Worm (Caenorhabditis elegans): Measurements from ENCODE around the gene ncs-1.

ncs-1 gene

DNA sequence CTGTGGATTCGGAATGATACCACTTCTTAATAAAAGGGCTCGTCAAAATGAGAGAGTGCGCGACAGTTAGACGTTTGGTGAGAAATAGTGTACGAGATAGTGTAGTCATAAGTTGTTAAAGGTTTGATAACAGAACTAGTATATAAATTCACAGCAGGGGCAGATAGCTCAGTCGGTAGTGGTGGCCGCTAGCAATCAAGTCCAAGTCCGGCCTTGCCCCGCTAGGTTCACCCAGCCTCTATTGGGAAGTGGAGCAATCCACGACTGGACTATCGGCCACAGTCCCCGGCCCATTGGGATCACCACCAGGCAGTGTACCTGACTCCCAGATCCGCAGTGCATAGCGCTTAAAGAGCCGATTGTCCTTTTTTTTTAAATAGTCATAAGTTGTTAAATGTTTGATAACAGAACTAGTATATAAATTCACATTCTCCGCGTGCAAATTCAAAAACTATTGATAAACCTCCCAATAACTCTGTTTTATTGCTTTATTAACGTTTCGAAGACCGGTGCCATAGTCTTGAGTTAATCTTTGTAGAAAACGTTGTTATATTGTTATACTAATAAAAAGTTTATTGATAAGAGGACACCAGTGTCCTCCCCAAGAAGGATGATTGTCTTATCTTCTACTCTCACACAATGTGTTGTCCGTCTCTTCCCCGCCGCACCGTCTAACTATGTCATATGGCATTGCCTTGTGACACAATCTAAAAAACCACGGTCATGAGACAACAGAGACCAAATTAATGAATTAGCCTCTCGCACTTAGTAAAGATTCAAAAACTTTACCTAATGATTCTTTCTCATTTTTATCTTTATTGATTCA, 47.8 kb upstream of the ncs-1 start (continued):
- no peak for TF ChIP-seq madf-6 (GFP tag; IDR thresholded peaks at IDR 0.05)
- peak; percentile 37 for TF ChIP-seq atf-7 (tag; optimal IDR thresholded peaks at IDR 0.05)
- no peak for TF ChIP-seq unc-62 (GFP tag; optimal IDR thresholded peaks at IDR 0.05)
- TF ChIP-seq ceh-91 (GFP tag; IDR thresholded peaks at IDR 0.05), result no peak
- no peak for TF ChIP-seq mes-4 (tag; optimal IDR thresholded peaks at IDR 0.05)
- peak; percentile 55 for TF ChIP-seq lin-40 (tag; optimal IDR thresholded peaks at IDR 0.05)
- peak; percentile 29; the same call in 1 of the 2 replicates for TF ChIP-seq hmg-1.2 (GFP tag; IDR thresholded peaks at IDR 0.05)
- no peak for TF ChIP-seq attf-3 (GFP tag; conservative IDR thresholded peaks at IDR 0.05)
- TF ChIP-seq attf-5 (GFP tag; optimal IDR thresholded peaks at IDR 0.05), result no peak
- no peak for TF ChIP-seq ceh-58 (GFP tag; IDR thresholded peaks at IDR 0.05)

DNA sequence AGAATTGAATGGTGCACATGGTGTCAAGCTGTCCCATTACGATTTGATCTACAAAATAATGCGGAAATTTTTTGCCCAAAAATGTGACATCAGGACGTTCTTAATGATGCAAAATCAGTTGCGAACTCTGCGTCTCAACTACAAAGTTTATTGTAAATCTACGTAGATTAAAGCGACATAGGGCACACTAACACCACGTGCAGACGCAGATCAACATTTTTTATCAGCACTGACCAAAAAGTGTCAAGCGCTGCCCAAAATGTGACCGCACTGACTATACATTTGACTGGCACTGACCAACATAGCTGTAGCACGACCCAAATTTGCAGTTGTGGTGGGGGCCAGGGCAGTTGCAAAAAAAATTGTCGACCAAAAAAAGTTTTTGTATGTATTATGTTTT, 46.4 kb upstream of the ncs-1 start:
- no peak for TF ChIP-seq unc-62 (GFP tag; optimal IDR thresholded peaks at IDR 0.05)
- peak; percentile 48 for TF ChIP-seq nhr-80 (tag; optimal IDR thresholded peaks at IDR 0.05)
- 0 out of 2 replicates have a peak, but pooled peaks have one; percentile 22 for TF ChIP-seq ceh-58 (GFP tag; IDR thresholded peaks at IDR 0.05)

DNA sequence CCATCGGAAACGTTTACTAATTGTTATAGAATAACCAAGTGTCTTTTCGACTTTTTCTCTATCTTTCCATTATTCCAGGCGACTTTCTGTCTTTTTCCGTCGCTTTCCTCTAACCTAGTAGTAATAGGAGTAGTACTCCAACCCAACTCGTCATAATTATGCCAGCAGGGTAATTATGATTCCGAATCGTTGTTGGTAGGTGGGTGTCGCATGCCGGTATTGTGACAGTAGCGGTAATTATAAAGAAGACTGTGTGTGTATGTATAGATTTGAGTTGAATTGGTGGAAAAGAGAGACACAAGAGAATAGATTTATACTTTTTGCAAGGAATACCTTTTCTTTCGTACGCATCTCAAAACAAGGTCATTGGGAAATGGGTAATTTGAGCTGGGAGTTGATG, 42.0 kb upstream of the ncs-1 start:
- no peak for TF ChIP-seq attf-3 (GFP tag; conservative IDR thresholded peaks at IDR 0.05)
- no peak for TF ChIP-seq nhr-179 (tag; optimal IDR thresholded peaks at IDR 0.05)
- no peak for TF ChIP-seq nhr-90 (tag; optimal IDR thresholded peaks at IDR 0.05)
- TF ChIP-seq unc-62 (GFP tag; optimal IDR thresholded peaks at IDR 0.05), result no peak
- TF ChIP-seq hrde-1 (tag; optimal IDR thresholded peaks at IDR 0.05; ENCODE audit: borderline replicate concordance), result no peak
- TF ChIP-seq F22D6.2 (tag; optimal IDR thresholded peaks at IDR 0.05), result no peak
- TF ChIP-seq Y79H2A.3 (GFP tag; conservative IDR thresholded peaks at IDR 0.05), result no peak
- no peak for TF ChIP-seq nhr-27 (tag; optimal IDR thresholded peaks at IDR 0.05)
- no peak for TF ChIP-seq F39B2.1 (GFP tag; IDR thresholded peaks at IDR 0.05)
- TF ChIP-seq madf-8 (GFP tag; conservative IDR thresholded peaks at IDR 0.05), result no peak
- TF ChIP-seq ZK185.1 (tag; optimal IDR thresholded peaks at IDR 0.05; ENCODE audit: poor library complexity, severe bottlenecking), result no peak
- TF ChIP-seq F57C9.4 (tag; optimal IDR thresholded peaks at IDR 0.05), result no peak
- TF ChIP-seq ets-4 (GFP tag; optimal IDR thresholded peaks at IDR 0.05), result no peak
- no peak for TF ChIP-seq akir-1 (GFP tag; optimal IDR thresholded peaks at IDR 0.05)
- no peak for TF ChIP-seq let-526 (GFP tag; IDR thresholded peaks at IDR 0.05)
- TF ChIP-seq lin-54 (GFP tag; optimal IDR thresholded peaks at IDR 0.05), result no peak
- no peak for TF ChIP-seq sdz-38 (tag; optimal IDR thresholded peaks at IDR 0.05)

DNA sequence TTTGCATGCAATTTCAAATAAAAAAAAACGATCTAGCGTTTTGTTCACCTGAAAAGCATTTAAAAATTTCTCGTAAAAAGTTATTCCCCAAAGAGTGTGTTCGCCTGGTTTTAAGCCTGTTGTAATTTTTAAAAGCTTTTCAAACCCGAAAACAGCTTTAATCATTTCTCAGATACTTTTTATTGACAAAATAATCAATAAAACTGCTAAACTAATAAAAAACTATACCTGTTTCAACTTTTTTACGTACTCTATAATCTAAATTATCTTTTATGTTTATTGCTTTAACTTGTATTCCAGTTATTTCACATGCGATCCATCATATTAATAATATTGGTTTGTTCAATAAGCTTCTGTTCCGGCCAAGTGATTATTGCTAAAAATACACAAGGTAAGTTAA, 41.0 kb upstream of the ncs-1 start, which contains the start of gene cutl-21:
Gene cutl-21 (plus strand): TSS at position 301 of the 400 bp plus-strand sequence.
- TF ChIP-seq zfh-2 (GFP tag; conservative IDR thresholded peaks at IDR 0.05) (no peak), sea-2 (GFP tag; IDR thresholded peaks at IDR 0.05) (no peak), mcd-1 (GFP tag; IDR thresholded peaks at IDR 0.05) (no peak), F57C9.4 (tag; optimal IDR thresholded peaks at IDR 0.05) (no peak), K12H6.12 (tag; optimal IDR thresholded peaks at IDR 0.05) (no peak), Y79H2A.3 (GFP tag; conservative IDR thresholded peaks at IDR 0.05) (no peak), madf-6 (GFP tag; IDR thresholded peaks at IDR 0.05) (no peak), nhr-179 (tag; optimal IDR thresholded peaks at IDR 0.05) (no peak), ekl-4 (GFP tag; IDR thresholded peaks at IDR 0.05) (no peak)

DNA sequence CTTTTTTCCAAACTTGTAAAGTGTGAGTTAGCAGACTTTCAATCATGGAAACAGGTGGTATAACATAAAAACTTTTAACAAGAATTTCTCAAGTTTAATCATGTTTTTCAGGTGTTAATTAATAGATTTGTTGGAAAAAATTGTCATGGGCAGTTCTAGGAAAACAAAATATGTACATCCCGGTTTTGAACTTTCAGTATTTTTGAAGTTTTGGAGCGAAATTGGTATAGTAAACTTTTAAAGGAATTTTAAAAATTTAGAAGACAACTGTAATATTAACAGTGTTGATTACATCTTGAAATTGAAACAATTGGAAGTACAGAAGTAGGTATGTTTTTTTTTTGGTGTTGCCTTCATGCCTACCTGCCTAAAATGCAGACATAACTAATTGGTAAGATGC, 31.6 kb upstream of the ncs-1 start:
- no peak for TF ChIP-seq ZK185.1 (tag; optimal IDR thresholded peaks at IDR 0.05; ENCODE audit: poor library complexity, severe bottlenecking)
- TF ChIP-seq dpl-1 (GFP tag; optimal IDR thresholded peaks at IDR 0.05), result no peak
- TF ChIP-seq nhr-120 (GFP tag; IDR thresholded peaks at IDR 0.05), result no peak
- TF ChIP-seq pbrm-1 (GFP tag; IDR thresholded peaks at IDR 0.05), result no peak
- no peak for TF ChIP-seq ama-1 (optimal IDR thresholded peaks at IDR 0.05)
- TF ChIP-seq ama-1 (GFP tag; optimal IDR thresholded peaks at IDR 0.05), result no peak
- no peak for TF ChIP-seq B0035.1 (tag; optimal IDR thresholded peaks at IDR 0.05)
- no peak for TF ChIP-seq repo-1 (tag; optimal IDR thresholded peaks at IDR 0.05)
- no peak for TF ChIP-seq hlh-12 (tag; optimal IDR thresholded peaks at IDR 0.05)
- no peak for TF ChIP-seq snpc-1.1 (tag; optimal IDR thresholded peaks at IDR 0.05; ENCODE audit: insufficient read depth)
- TF ChIP-seq lag-1 (GFP tag; IDR thresholded peaks at IDR 0.05), result no peak
- no peak for TF ChIP-seq ceh-40 (GFP tag; IDR thresholded peaks at IDR 0.05)
